Worm (Caenorhabditis elegans): ENCODE data around the gene srd-43.

The srd-43 gene

ce11 chrX:13308745-13309144 lies 3.1 kb upstream of the srd-43 start, which contains the start of gene srxa-8:
srxa-8 (minus strand) TSS chrX:13308845.
- TF ChIP-seq tab-1 (GFP tag; IDR thresholded peaks at IDR 0.05) (no peak), T22C8.4 (GFP tag; IDR thresholded peaks at IDR 0.05) (no peak)

DNA sequence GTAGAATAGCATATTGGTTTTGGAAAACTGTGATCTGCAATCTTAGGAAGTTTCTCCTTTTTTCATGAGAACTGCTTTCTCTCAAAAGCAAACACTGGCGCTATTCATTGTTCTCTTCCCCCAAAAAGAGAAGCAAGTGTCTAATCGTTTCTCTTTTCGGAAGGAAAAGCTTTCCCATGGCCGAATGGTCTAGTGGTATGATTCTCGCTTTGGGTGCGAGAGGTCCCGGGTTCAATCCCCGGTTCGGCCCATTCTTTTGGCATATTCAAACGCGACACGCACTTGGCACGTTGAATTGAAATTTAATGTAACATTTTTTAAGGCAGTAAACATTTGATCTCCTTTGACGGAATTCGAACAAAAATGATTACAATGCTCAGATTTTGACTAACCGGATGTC lies 2.2 kb upstream of the srd-43 start:
- no peak for TF ChIP-seq ztf-23 (GFP tag; IDR thresholded peaks at IDR 0.05)
- no peak for TF ChIP-seq klf-2 (GFP tag; conservative IDR thresholded peaks at IDR 0.05)
- no peak for TF ChIP-seq ztf-29 (GFP tag; IDR thresholded peaks at IDR 0.05)
- TF ChIP-seq T22C8.4 (GFP tag; IDR thresholded peaks at IDR 0.05) = no peak
- TF ChIP-seq ref-1 (GFP tag; conservative IDR thresholded peaks at IDR 0.05) = no peak
- no peak for TF ChIP-seq flt-1 (GFP tag; IDR thresholded peaks at IDR 0.05)
- no peak for TF ChIP-seq med-1 (GFP tag; optimal IDR thresholded peaks at IDR 0.05; ENCODE audit: insufficient read depth)
- no peak for TF ChIP-seq tab-1 (GFP tag; IDR thresholded peaks at IDR 0.05)
- no peak for TF ChIP-seq cog-1 (tag; optimal IDR thresholded peaks at IDR 0.05)

- TF ChIP-seq ztf-23 (GFP tag; IDR thresholded peaks at IDR 0.05) (peak; percentile 97), klf-2 (GFP tag; conservative IDR thresholded peaks at IDR 0.05) (peak; percentile 94), tab-1 (GFP tag; IDR thresholded peaks at IDR 0.05) (peak; percentile 96), ref-1 (GFP tag; conservative IDR thresholded peaks at IDR 0.05) (peak; percentile 91), cog-1 (tag; optimal IDR thresholded peaks at IDR 0.05) (peak; percentile 97), T22C8.4 (GFP tag; IDR thresholded peaks at IDR 0.05) (peak; percentile 95), med-1 (GFP tag; optimal IDR thresholded peaks at IDR 0.05; ENCODE audit: insufficient read depth) (peak; percentile 65), ztf-29 (GFP tag; IDR thresholded peaks at IDR 0.05) (peak; percentile 96), flt-1 (GFP tag; IDR thresholded peaks at IDR 0.05) (peak; percentile 97)
Measured at ce11 chrX:13306869-13307446, 1.3 kb upstream of the srd-43 start.

DNA sequence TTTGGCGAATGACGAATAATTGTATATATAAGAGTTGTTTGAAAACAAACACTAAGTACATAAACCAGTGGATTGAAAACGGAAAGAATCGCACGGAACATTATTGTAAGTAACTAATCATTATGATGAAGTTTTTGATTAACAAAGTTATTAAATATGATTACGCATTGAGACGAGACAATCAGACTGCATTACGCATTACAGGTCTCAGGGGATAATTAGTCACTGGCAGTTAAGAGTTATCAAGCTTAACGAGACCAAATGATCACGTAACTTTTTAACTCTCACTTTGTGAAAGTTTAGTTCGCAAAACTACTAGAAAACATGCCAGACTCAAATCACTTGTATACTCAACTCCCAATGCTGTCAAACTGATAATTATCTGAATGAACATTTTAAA lies 2.3 kb downstream of the srd-43 start, which contains the start of gene srd-42:
Gene srd-42, minus strand, starts transcription at position 101 of the 400 bp plus-strand sequence.
- TF ChIP-seq tab-1 (GFP tag; IDR thresholded peaks at IDR 0.05) (no peak), klf-2 (GFP tag; conservative IDR thresholded peaks at IDR 0.05) (no peak), ztf-29 (GFP tag; IDR thresholded peaks at IDR 0.05) (no peak), T22C8.4 (GFP tag; IDR thresholded peaks at IDR 0.05) (no peak)

ce11 chrX:13300503-13300902 lies 5.1 kb downstream of the srd-43 start, which contains the start of gene srd-39:
srd-39 (minus strand) TSS chrX:13300603.
- no peak for TF ChIP-seq cog-1 (tag; optimal IDR thresholded peaks at IDR 0.05)
- TF ChIP-seq klf-2 (GFP tag; conservative IDR thresholded peaks at IDR 0.05) = no peak
- no peak for TF ChIP-seq tab-1 (GFP tag; IDR thresholded peaks at IDR 0.05)
- no peak for TF ChIP-seq flt-1 (GFP tag; IDR thresholded peaks at IDR 0.05)
- TF ChIP-seq ztf-29 (GFP tag; IDR thresholded peaks at IDR 0.05) = no peak
- TF ChIP-seq med-1 (GFP tag; optimal IDR thresholded peaks at IDR 0.05; ENCODE audit: insufficient read depth) = no peak

ce11 chrX:13294669-13295068 lies 11.0 kb downstream of the srd-43 start, which contains the start of gene srd-36:
srd-36 (minus strand) TSS chrX:13294769.
- TF ChIP-seq klf-2 (GFP tag; conservative IDR thresholded peaks at IDR 0.05) (no peak), cog-1 (tag; optimal IDR thresholded peaks at IDR 0.05) (no peak), tab-1 (GFP tag; IDR thresholded peaks at IDR 0.05) (no peak), T22C8.4 (GFP tag; IDR thresholded peaks at IDR 0.05) (no peak), ztf-23 (GFP tag; IDR thresholded peaks at IDR 0.05) (no peak)

DNA sequence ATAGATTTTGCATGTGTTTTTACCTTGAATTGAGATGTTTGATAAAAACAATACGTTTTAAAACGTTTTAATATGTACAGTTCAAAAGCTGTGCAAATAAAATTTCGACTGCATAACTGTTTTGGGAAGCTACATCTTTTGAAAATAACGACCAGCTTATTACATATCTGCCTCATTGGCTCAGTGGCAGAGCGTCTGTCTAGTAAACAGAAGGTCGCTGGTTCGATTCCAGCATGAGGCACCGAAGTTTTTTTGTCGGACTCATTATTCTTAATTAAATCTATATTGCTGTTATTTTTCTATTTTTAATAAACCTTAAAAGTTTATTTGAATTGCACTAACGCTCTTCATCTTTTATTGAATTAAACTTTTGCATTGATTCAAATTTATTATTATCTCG lies 12.6 kb downstream of the srd-43 start:
- no peak for TF ChIP-seq cog-1 (tag; optimal IDR thresholded peaks at IDR 0.05)
- no peak for TF ChIP-seq T22C8.4 (GFP tag; IDR thresholded peaks at IDR 0.05)
- TF ChIP-seq klf-2 (GFP tag; conservative IDR thresholded peaks at IDR 0.05) = no peak
- no peak for TF ChIP-seq tab-1 (GFP tag; IDR thresholded peaks at IDR 0.05)
- no peak for TF ChIP-seq med-1 (GFP tag; optimal IDR thresholded peaks at IDR 0.05; ENCODE audit: insufficient read depth)
- TF ChIP-seq ztf-29 (GFP tag; IDR thresholded peaks at IDR 0.05) = no peak
- TF ChIP-seq ref-1 (GFP tag; conservative IDR thresholded peaks at IDR 0.05) = no peak
- no peak for TF ChIP-seq ztf-23 (GFP tag; IDR thresholded peaks at IDR 0.05)
- TF ChIP-seq flt-1 (GFP tag; IDR thresholded peaks at IDR 0.05) = no peak

DNA sequence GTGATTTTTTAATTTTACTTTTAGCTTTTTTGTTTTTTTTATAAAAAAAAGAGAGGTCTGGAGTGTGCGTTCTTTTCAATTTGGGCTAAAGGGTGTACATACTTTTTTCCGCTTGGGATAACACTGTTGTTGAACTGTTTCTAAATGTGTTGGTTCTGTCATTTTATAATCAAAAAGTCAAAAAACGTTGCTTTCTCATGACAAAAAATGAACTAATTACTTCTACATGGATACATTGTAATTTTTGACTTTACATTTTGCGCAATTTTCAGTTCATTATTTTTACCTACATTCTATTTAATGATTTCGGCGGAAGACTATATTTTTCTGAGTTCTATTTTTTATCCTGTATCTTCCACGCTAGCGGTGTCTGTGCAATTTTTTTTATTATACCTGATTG lies 14.1 kb downstream of the srd-43 start, which contains the start of gene srd-38:
Gene srd-38, plus strand, starts transcription at position 301 of the 400 bp plus-strand sequence.
- TF ChIP-seq cog-1 (tag; optimal IDR thresholded peaks at IDR 0.05) (no peak), T22C8.4 (GFP tag; IDR thresholded peaks at IDR 0.05) (no peak), klf-2 (GFP tag; conservative IDR thresholded peaks at IDR 0.05) (no peak), flt-1 (GFP tag; IDR thresholded peaks at IDR 0.05) (no peak), ztf-29 (GFP tag; IDR thresholded peaks at IDR 0.05) (no peak), ref-1 (GFP tag; conservative IDR thresholded peaks at IDR 0.05) (no peak), ztf-23 (GFP tag; IDR thresholded peaks at IDR 0.05) (no peak)

- no peak for TF ChIP-seq ref-1 (GFP tag; conservative IDR thresholded peaks at IDR 0.05)
- no peak for TF ChIP-seq T22C8.4 (GFP tag; IDR thresholded peaks at IDR 0.05)
- TF ChIP-seq cog-1 (tag; optimal IDR thresholded peaks at IDR 0.05) = no peak
- no peak for TF ChIP-seq klf-2 (GFP tag; conservative IDR thresholded peaks at IDR 0.05)
- TF ChIP-seq ztf-23 (GFP tag; IDR thresholded peaks at IDR 0.05) = no peak
- TF ChIP-seq flt-1 (GFP tag; IDR thresholded peaks at IDR 0.05) = no peak
- TF ChIP-seq med-1 (GFP tag; optimal IDR thresholded peaks at IDR 0.05; ENCODE audit: insufficient read depth) = no peak
Measured at ce11 chrX:13290531-13290930, 15.1 kb downstream of the srd-43 start, which contains the start of gene R04D3.3. R04D3.3 (minus strand) TSS chrX:13290631.

- TF ChIP-seq ref-1 (GFP tag; conservative IDR thresholded peaks at IDR 0.05) = no peak
- no peak for TF ChIP-seq cog-1 (tag; optimal IDR thresholded peaks at IDR 0.05)
- no peak for TF ChIP-seq flt-1 (GFP tag; IDR thresholded peaks at IDR 0.05)
- TF ChIP-seq med-1 (GFP tag; optimal IDR thresholded peaks at IDR 0.05; ENCODE audit: insufficient read depth) = no peak
- no peak for TF ChIP-seq ztf-29 (GFP tag; IDR thresholded peaks at IDR 0.05)
- TF ChIP-seq T22C8.4 (GFP tag; IDR thresholded peaks at IDR 0.05) = no peak
- TF ChIP-seq klf-2 (GFP tag; conservative IDR thresholded peaks at IDR 0.05) = no peak
- no peak for TF ChIP-seq tab-1 (GFP tag; IDR thresholded peaks at IDR 0.05)
Measured at ce11 chrX:13288715-13289114, 16.9 kb downstream of the srd-43 start, which contains the start of gene R04D3.4. R04D3.4 (minus strand) TSS chrX:13288815.

Data from whole organism, midembryonic.